Fruit fly (Drosophila melanogaster) whole organism, adult: ENCODE measurements around the gene rpk.

Source experiments
- CG11617 ChIP-seq: fragments of 200-800 bp; sonication (Bioruptor generic); optimal IDR thresholded peaks from 2 replicates; lab custom pipeline; 2017; ENCODE audit warnings: mild to moderate bottlenecking, missing biosample characterization, missing genetic modification reagents, missing genetic modification characterization
- CG12768 ChIP-seq: fragments of 200-800 bp; sonication (Bioruptor generic); optimal IDR thresholded peaks from 2 replicates; lab custom pipeline; 2017; ENCODE audit warnings: missing biosample characterization, missing genetic modification characterization, mild to moderate bottlenecking, moderate library complexity, missing genetic modification reagents
- CG14711 ChIP-seq: fragments of 200-800 bp; sonication (Bioruptor generic); optimal IDR thresholded peaks from 2 replicates; lab custom pipeline; 2018; ENCODE audit warnings: missing biosample characterization, mild to moderate bottlenecking, missing genetic modification characterization, moderate library complexity
- CG1620 ChIP-seq: fragments of 200-800 bp; sonication (Bioruptor generic); optimal IDR thresholded peaks from 2 replicates; lab custom pipeline; 2016; ENCODE audit warnings: missing biosample characterization, missing genetic modification characterization
- CG33017 ChIP-seq: fragments of 200-800 bp; sonication (Bioruptor generic); optimal IDR thresholded peaks from 2 replicates; lab custom pipeline; 2018; ENCODE audit warnings: missing biosample characterization, mild to moderate bottlenecking, missing genetic modification characterization, moderate library complexity
- CG5204 ChIP-seq: fragments of 200-800 bp; sonication (Bioruptor generic); optimal IDR thresholded peaks from 2 replicates; lab custom pipeline; 2016; ENCODE audit warnings: missing biosample characterization, missing genetic modification characterization
- CG7045 ChIP-seq: fragments of 200-800 bp; sonication (Bioruptor generic); optimal IDR thresholded peaks from 2 replicates; lab custom pipeline; 2017; ENCODE audit warnings: missing biosample characterization, mild to moderate bottlenecking, missing genetic modification characterization
- CG7101 ChIP-seq: fragments of 200-800 bp; sonication (Bioruptor generic); optimal IDR thresholded peaks from 2 replicates; lab custom pipeline; 2018; ENCODE audit warnings: missing biosample characterization, mild to moderate bottlenecking, missing genetic modification characterization, moderate library complexity
- Clk ChIP-seq: fragments of 200-800 bp; sonication (Bioruptor generic); optimal IDR thresholded peaks from 2 replicates; lab custom pipeline; 2017; ENCODE audit warnings: missing biosample characterization, missing genetic modification characterization
- Crg-1 ChIP-seq: fragments of 200-800 bp; sonication (Bioruptor generic); optimal IDR thresholded peaks from 2 replicates; lab custom pipeline; 2016; ENCODE audit warnings: missing biosample characterization, missing genetic modification characterization
- Hr96 ChIP-seq: fragments of 200-800 bp; sonication (Bioruptor generic); optimal IDR thresholded peaks from 2 replicates; lab custom pipeline; 2016; ENCODE audit warnings: missing biosample characterization, missing genetic modification characterization
- Mnt ChIP-seq: fragments of 200-800 bp; sonication (Bioruptor generic); optimal IDR thresholded peaks from 2 replicates; lab custom pipeline; 2016; ENCODE audit warnings: missing biosample characterization, mild to moderate bottlenecking, missing genetic modification characterization
- bab1 ChIP-seq: fragments of 200-800 bp; sonication (Bioruptor generic); optimal IDR thresholded peaks from 3 replicates; lab custom pipeline; 2019; ENCODE audit warnings: missing biosample characterization, mild to moderate bottlenecking, missing genetic modification characterization, moderate library complexity
- cic ChIP-seq: fragments of 200-800 bp; sonication (Bioruptor generic); optimal IDR thresholded peaks from 2 replicates; lab custom pipeline; 2017; ENCODE audit warnings: missing biosample characterization, mild to moderate bottlenecking, missing genetic modification characterization, moderate library complexity
- cnc ChIP-seq, 2 experiments: fragments of >200 bp; optimal IDR thresholded peaks; 2 replicates each; lab custom pipeline; 2017
- kay ChIP-seq: fragments of 200-800 bp; sonication (Bioruptor generic); peaks from one replicate; lab custom pipeline; 2016; ENCODE audit warnings: missing biosample characterization, missing genetic modification characterization, borderline replicate concordance
- ovo ChIP-seq: fragments of 200-800 bp; sonication (Bioruptor generic); optimal IDR thresholded peaks from 2 replicates; lab custom pipeline; 2016; ENCODE audit warnings: missing biosample characterization, missing genetic modification characterization
- pad ChIP-seq: fragments of 200-800 bp; sonication (Bioruptor generic); optimal IDR thresholded peaks from 3 replicates; lab custom pipeline; 2017; ENCODE audit warnings: missing biosample characterization, missing genetic modification characterization, mild to moderate bottlenecking, moderate library complexity, missing genetic modification reagents
- tj ChIP-seq: fragments of 200-800 bp; sonication (Bioruptor generic); optimal IDR thresholded peaks from 3 replicates; lab custom pipeline; 2017; ENCODE audit warnings: missing biosample characterization, mild to moderate bottlenecking, missing genetic modification characterization, moderate library complexity
- toe ChIP-seq: fragments of 200-800 bp; sonication (Bioruptor generic); optimal IDR thresholded peaks from 2 replicates; lab custom pipeline; 2016; ENCODE audit warnings: missing biosample characterization, missing genetic modification characterization

Gene rpk

DNA sequence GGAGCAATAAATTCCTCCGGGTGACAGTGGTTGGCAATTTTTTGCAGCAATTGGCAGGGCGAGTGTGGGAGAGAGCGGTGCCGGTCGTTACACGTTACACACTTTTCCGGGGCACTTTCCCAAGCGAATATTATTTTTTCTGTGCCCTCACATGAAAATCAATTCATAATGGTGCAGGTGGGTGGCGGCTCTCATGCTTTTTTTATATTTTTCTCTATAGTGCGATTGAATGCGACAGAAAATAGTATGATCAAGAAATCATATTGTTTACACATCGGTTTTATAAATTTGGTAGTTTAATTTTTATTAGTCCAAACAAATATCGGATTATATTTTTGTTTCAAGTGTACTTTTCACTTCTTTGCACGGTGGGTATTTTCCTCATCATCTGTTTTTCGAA, 15.9 kb downstream of the rpk start:
- TF ChIP-seq CG5204 (GFP tag; lab: Kevin White, UChicago), result no peak
- no peak for TF ChIP-seq kay (GFP tag; lab: Kevin White, UChicago)
- TF ChIP-seq Clk (GFP tag; lab: Kevin White, UChicago), result no peak
- no peak for TF ChIP-seq tj (GFP tag; lab: Kevin White, UChicago)

DNA sequence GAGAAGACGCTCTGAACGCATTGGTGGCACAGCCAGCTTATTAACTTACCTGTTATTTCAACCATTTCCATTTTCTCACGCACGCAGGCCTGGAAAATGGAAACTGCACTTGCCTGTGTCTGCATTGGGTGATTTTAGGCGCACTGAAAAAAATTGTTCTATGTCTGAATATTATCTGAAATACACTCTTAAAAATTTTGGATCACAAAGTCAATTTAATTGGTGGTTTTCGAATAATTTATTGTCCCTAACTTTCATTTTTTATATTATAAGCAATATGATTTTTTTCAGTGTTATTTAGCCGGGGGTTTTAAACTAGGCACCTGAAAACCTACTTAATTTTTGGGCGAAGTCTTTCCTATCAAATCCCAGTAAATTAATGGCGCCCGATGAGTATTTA, 17.3 kb downstream of the rpk start:
- TF ChIP-seq ovo (no peak), kay (GFP tag; lab: Kevin White, UChicago) (no peak), CG14711 (tag; lab: Kevin White, UChicago) (no peak), CG7101 (tag; lab: Kevin White, UChicago) (no peak), CG1620 (no peak), CG5204 (GFP tag; lab: Kevin White, UChicago) (no peak), tj (GFP tag; lab: Kevin White, UChicago) (no peak), cnc (optimal IDR thresholded peaks at IDR 0.05; lab: Kevin White, UChicago) (no peak), CG7045 (GFP tag; lab: Kevin White, UChicago) (no peak), Crg-1 (GFP tag; lab: Kevin White, UChicago) (no peak), Mnt (GFP tag; lab: Kevin White, UChicago) (no peak)

DNA sequence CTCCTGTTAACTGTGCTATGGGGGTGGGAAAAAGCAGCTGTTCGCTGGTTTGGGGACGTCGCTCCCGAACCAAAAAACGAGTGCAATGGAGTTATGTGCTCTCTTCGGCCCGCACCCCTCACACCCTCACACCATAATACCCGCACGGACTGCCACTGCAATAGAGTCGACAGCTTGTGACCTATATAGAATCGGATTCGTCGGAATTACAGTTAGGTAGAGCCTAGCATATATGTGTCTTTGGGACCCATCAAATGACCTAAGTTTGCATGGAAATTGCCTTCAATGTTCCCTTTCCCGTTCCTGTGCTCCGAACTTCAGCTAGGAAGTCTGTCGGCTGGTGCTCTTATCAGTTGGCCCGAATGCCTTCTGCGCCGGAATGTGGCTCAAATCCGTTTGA, 18.4 kb downstream of the rpk start:
- no peak for TF ChIP-seq Crg-1 (GFP tag; lab: Kevin White, UChicago)

DNA sequence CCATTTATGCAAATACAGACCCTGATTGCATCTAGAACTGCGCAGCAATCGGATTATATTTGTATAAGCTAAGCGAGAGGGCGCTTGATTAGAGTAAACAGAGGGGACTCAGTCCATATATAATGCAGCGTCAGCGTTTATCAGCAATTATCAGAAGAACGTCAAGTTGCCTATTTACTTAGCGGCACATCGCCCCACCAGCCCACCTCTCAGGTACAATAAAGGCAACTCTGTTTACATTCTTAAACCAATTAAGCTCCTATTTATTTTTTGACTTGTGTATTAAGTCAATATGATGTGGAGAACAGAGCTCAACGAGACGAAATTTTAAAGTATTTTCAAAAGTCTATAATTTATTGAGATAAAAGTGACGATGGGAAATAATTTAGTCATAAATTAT, 19.2 kb downstream of the rpk start:
- TF ChIP-seq cnc (optimal IDR thresholded peaks at IDR 0.05; lab: Kevin White, UChicago) (peak in 1 of 2 experiments; percentile 88), CG12768 (peak; percentile 99), Hr96 (GFP tag; lab: Kevin White, UChicago) (peak; percentile 94), cic (GFP tag; lab: Kevin White, UChicago) (peak; percentile 99), CG1620 (peak; percentile 99), CG7045 (GFP tag; lab: Kevin White, UChicago) (peak; percentile 99), Mnt (GFP tag; lab: Kevin White, UChicago) (peak; percentile 96), ovo (peak; percentile 100), Crg-1 (GFP tag; lab: Kevin White, UChicago) (peak; percentile 100), kay (GFP tag; lab: Kevin White, UChicago) (peak; percentile 99), Clk (GFP tag; lab: Kevin White, UChicago) (peak; percentile 96), CG11617 (GFP tag; lab: Kevin White, UChicago) (peak; percentile 98), bab1 (GFP tag; lab: Kevin White, UChicago) (peak; percentile 56), CG7101 (tag; lab: Kevin White, UChicago) (peak; percentile 99), toe (GFP tag; lab: Kevin White, UChicago) (peak; percentile 95), CG33017 (tag; lab: Kevin White, UChicago) (peak; percentile 97), pad (peak; percentile 93), tj (GFP tag; lab: Kevin White, UChicago) (peak; percentile 77), CG5204 (GFP tag; lab: Kevin White, UChicago) (peak; percentile 92), CG14711 (tag; lab: Kevin White, UChicago) (peak; percentile 89)

DNA sequence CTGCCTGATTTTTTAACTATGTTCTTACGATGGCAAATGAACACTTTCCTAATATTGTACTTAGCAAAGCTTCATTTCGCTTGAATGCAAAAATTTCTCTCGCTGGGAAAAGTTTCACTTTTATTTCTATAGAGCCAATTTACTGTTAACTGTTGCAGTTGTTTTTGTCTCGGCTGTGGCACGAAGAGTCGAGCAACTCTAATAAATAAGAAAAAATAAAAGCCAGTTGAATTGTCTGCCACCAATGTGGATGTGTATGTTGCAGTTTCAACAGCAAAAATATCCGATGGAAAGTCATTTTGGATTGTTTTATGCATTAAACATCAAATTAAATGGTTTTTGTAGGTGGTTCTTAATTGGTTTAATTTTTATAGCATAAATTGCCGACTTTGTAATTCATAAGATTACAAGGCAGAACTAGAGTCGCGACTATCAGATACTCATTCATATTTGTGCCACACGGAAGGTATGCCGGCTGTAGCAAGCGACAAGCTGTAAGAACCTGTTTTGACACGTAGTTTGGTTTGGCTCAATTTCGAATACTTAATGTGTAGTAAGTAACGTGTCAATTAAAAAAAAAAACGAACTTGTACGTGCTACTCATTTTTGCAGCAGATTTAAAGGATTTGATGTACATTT, 20.4 kb downstream of the rpk start:
- TF ChIP-seq kay (GFP tag; lab: Kevin White, UChicago) (peak; percentile 66), CG7045 (GFP tag; lab: Kevin White, UChicago) (no peak)

DNA sequence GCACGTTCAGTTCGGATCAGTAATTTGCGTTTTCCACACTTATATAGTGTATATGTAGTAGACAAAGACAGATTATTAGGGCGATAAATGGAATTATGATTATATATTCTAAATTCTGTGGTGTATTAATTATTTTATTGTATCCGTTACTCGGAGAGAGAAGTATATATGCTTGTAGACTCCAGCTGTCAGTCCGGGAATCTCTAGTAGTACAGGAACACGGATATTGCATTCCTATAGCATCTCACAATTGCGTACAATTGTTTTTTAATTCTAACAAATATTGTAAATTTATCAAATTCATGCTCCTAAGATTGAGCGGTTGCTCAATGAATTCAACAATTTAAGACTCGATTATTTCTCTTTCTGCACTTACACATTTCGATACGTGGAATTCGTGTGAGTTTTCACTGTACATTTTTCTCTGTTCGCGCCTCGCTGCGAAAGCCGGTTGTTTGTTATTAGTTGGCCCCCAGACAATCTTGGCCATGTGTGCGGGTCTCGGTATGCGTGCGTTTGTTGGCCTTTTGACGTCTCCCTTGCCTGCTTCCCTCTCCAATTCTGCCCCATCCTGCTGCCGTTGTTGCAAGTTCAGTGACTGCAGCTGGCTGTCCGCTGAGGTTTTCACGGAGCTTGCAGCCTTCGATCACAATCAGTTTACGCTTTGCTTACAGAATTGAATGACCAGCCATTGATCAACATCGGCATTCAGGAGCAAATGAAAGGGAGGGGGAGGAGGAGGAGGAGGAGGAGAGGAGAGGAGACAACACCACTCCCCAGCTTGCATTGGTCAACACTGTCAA, 21.8 kb downstream of the rpk start:
- no peak for TF ChIP-seq ovo
- no peak for TF ChIP-seq CG14711 (tag; lab: Kevin White, UChicago)
- no peak for TF ChIP-seq CG12768
- no peak for TF ChIP-seq CG7101 (tag; lab: Kevin White, UChicago)
- TF ChIP-seq kay (GFP tag; lab: Kevin White, UChicago), result no peak
- no peak for TF ChIP-seq Hr96 (GFP tag; lab: Kevin White, UChicago)
- no peak for TF ChIP-seq toe (GFP tag; lab: Kevin White, UChicago)
- TF ChIP-seq cic (GFP tag; lab: Kevin White, UChicago), result no peak
- no peak for TF ChIP-seq CG1620
- TF ChIP-seq CG11617 (GFP tag; lab: Kevin White, UChicago), result no peak
- no peak for TF ChIP-seq Mnt (GFP tag; lab: Kevin White, UChicago)
- TF ChIP-seq pad, result no peak
- no peak for TF ChIP-seq tj (GFP tag; lab: Kevin White, UChicago)
- TF ChIP-seq Clk (GFP tag; lab: Kevin White, UChicago), result no peak
